Worm (Caenorhabditis elegans): ENCODE results near the gene T05A7.12.

DNA sequence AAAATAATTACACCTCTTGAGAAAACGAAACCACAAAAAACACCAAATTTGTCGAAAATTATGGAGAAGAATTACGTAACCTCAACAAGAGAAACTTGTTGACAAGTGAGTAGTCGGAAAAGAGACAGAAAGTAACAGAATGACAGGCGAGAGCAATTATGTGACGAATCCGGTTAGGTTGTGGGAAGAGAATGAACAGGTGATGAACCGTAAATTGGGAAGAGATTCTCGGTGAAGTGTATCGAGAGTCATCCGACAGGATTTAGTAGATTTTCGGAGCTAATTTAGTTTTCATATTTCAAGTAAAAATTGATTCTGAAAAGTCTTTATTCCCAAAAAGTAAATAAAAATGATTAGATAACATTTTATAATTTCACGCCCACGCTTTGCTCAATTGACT, 18.3 kb upstream of the T05A7.12 start, which contains the start of gene T05A7.7:
- TF ChIP-seq dmd-4 (tag; optimal IDR thresholded peaks at IDR 0.05; ENCODE audit: borderline replicate concordance) (no peak), tbx-2 (tag; optimal IDR thresholded peaks at IDR 0.05) (no peak), F13H6.1 (tag; optimal IDR thresholded peaks at IDR 0.05) (no peak), fkh-6 (tag; optimal IDR thresholded peaks at IDR 0.05) (no peak), mec-3 (tag; optimal IDR thresholded peaks at IDR 0.05; ENCODE audit: borderline replicate concordance) (no peak), pqm-1 (tag; optimal IDR thresholded peaks at IDR 0.05) (no peak), ceh-48 (tag; optimal IDR thresholded peaks at IDR 0.05) (no peak), pag-3 (tag; optimal IDR thresholded peaks at IDR 0.05; ENCODE audit: borderline replicate concordance) (no peak), dve-1 (tag; optimal IDR thresholded peaks at IDR 0.05) (no peak), fkh-10 (GFP tag; optimal IDR thresholded peaks at IDR 0.05) (no peak), pha-4 (tag; optimal IDR thresholded peaks at IDR 0.05) (no peak), pat-9 (tag; optimal IDR thresholded peaks at IDR 0.05) (no peak)

All from whole organism, late embryonic.